Fruit fly (Drosophila melanogaster) whole organism, embryonic: ENCODE measurements around the gene St2.

Source experiments
- onecut ChIP-seq: fragments of 200-800 bp; sonication (Bioruptor generic); IDR thresholded peaks from 2 replicates; pipeline ENCODE4 v1.3.6; 2022; ENCODE audit warnings: missing biosample characterization, missing genetic modification characterization
- psq ChIP-seq: fragments of 200-800 bp; sonication (Bioruptor generic); optimal IDR thresholded peaks from 2 replicates; lab custom pipeline; 2017; ENCODE audit warnings: missing biosample characterization, missing genetic modification characterization
- ro ChIP-seq: fragments of 200-800 bp; sonication (Bioruptor generic); IDR thresholded peaks from 2 replicates; pipeline ENCODE4 v1.3.6; 2022; ENCODE audit warnings: missing biosample characterization, missing genetic modification characterization
- unpg ChIP-seq: fragments of 200-800 bp; sonication (Bioruptor generic); optimal IDR thresholded peaks from 3 replicates; lab custom pipeline; 2018; ENCODE audit warnings: missing biosample characterization, mild to moderate bottlenecking, missing genetic modification characterization, moderate library complexity
- zf30C ChIP-seq: fragments of 200-800 bp; sonication (Bioruptor generic); optimal IDR thresholded peaks from 3 replicates; lab custom pipeline; 2018; ENCODE audit warnings: missing biosample characterization, mild to moderate bottlenecking, missing genetic modification characterization

- no peak for TF ChIP-seq ro
- TF ChIP-seq onecut (GFP tag; lab: Robert Waterston, UW): peak; percentile 63
- TF ChIP-seq psq (GFP tag; lab: Kevin White, UChicago): peak; percentile 15
- TF ChIP-seq unpg (GFP tag; lab: Kevin White, UChicago): peak; percentile 90
- TF ChIP-seq zf30C: no peak
Observed at dm6 chr3R:9245576-9246200, 6.0 kb upstream of the St2 start, which contains the start of gene Vps15.
